Fruit fly (Drosophila melanogaster) whole organism, embryonic: ENCODE results near the gene w-cup.

Experiments used
- CG10366 ChIP-seq: fragments of 200-800 bp; sonication (Bioruptor generic); IDR thresholded peaks from 2 replicates; pipeline ENCODE4 v1.3.6; 2022; ENCODE audit warnings: missing biosample characterization, missing genetic modification characterization
- CG15514 ChIP-seq: fragments of 200-800 bp; sonication (Bioruptor generic); optimal IDR thresholded peaks from 3 replicates; lab custom pipeline; 2017; ENCODE audit warnings: missing biosample characterization, missing genetic modification characterization, mild to moderate bottlenecking, moderate library complexity, missing genetic modification reagents
- CG16815 ChIP-seq: fragments of 200-800 bp; sonication (Bioruptor generic); optimal IDR thresholded peaks from 3 replicates; lab custom pipeline; 2017; ENCODE audit warnings: missing biosample characterization, mild to moderate bottlenecking, missing genetic modification characterization
- CG2678 ChIP-seq: fragments of 200-800 bp; sonication (Bioruptor generic); optimal IDR thresholded peaks from 3 replicates; lab custom pipeline; 2019; ENCODE audit warnings: missing biosample characterization, mild to moderate bottlenecking, missing genetic modification characterization, moderate library complexity
- CG30431 ChIP-seq: fragments of 200-800 bp; sonication (Bioruptor generic); optimal IDR thresholded peaks from 2 replicates; lab custom pipeline; 2017; ENCODE audit warnings: missing biosample characterization, missing genetic modification characterization
- CG32532 ChIP-seq: fragments of 200-800 bp; sonication (Bioruptor generic); IDR thresholded peaks from 2 replicates; pipeline ENCODE4 v1.3.6; 2022; ENCODE audit warnings: missing biosample characterization, missing genetic modification characterization
- CG4730 ChIP-seq: fragments of 200-800 bp; sonication (Bioruptor generic); IDR thresholded peaks from 2 replicates; pipeline ENCODE4 v1.3.6; 2022; ENCODE audit warnings: missing biosample characterization, missing genetic modification characterization
- CG4854 ChIP-seq: fragments of 200-800 bp; sonication (Bioruptor generic); optimal IDR thresholded peaks from 2 replicates; lab custom pipeline; 2016; ENCODE audit warnings: missing biosample characterization, missing genetic modification characterization, inconsistent platforms
- CG7963 ChIP-seq: fragments of 200-800 bp; sonication (Bioruptor generic); IDR thresholded peaks from 3 replicates; pipeline ENCODE4 v1.3.6; 2022; ENCODE audit warnings: missing biosample characterization, missing genetic modification characterization; ENCODE audit not compliant: partially characterized antibody
- CG8478 ChIP-seq: fragments of >200 bp; optimal IDR thresholded peaks from 2 replicates; lab custom pipeline; 2018
- CTCF ChIP-seq: fragments of 200-800 bp; sonication (Bioruptor generic); optimal IDR thresholded peaks from 2 replicates; lab custom pipeline; 2017; ENCODE audit warnings: missing biosample characterization, mild to moderate bottlenecking, missing genetic modification characterization, moderate library complexity
- Camta ChIP-seq: fragments of 200-800 bp; sonication (Bioruptor generic); optimal IDR thresholded peaks from 2 replicates; lab custom pipeline; 2016; ENCODE audit warnings: missing biosample characterization, missing genetic modification characterization
- CkIIα-i1 ChIP-seq: fragments of 200-800 bp; sonication (Bioruptor generic); IDR thresholded peaks from 2 replicates; pipeline ENCODE4 v1.3.6; 2022; ENCODE audit warnings: missing biosample characterization, missing genetic modification characterization
- Elba2 ChIP-seq: fragments of 200-800 bp; sonication (Bioruptor generic); optimal IDR thresholded peaks from 3 replicates; lab custom pipeline; 2016; ENCODE audit warnings: missing biosample characterization, missing genetic modification characterization
- GATAe ChIP-seq: fragments of 200-800 bp; sonication (Bioruptor generic); conservative IDR thresholded peaks from 2 replicates; pipeline ENCODE4 v1.3.6; 2022; ENCODE audit warnings: missing biosample characterization, missing genetic modification characterization
- HLH54F ChIP-seq: fragments of 200-800 bp; sonication (Bioruptor generic); optimal IDR thresholded peaks from 3 replicates; lab custom pipeline; 2016; ENCODE audit warnings: missing biosample characterization, missing genetic modification characterization
- Hey ChIP-seq: fragments of 200-800 bp; sonication (Bioruptor generic); optimal IDR thresholded peaks from 3 replicates; lab custom pipeline; 2018; ENCODE audit warnings: missing biosample characterization, mild to moderate bottlenecking, missing genetic modification characterization
- Hr3 ChIP-seq: fragments of 200-800 bp; sonication (Bioruptor generic); optimal IDR thresholded peaks from 3 replicates; lab custom pipeline; 2016; ENCODE audit warnings: missing biosample characterization, missing genetic modification characterization
- Meics ChIP-seq: fragments of 200-800 bp; sonication (Bioruptor generic); optimal IDR thresholded peaks from 2 replicates; lab custom pipeline; 2017; ENCODE audit warnings: missing biosample characterization, mild to moderate bottlenecking, missing genetic modification characterization
- Neu2 ChIP-seq: fragments of 200-800 bp; sonication (Bioruptor generic); optimal IDR thresholded peaks from 3 replicates; lab custom pipeline; 2016; ENCODE audit warnings: missing biosample characterization, missing genetic modification characterization, borderline replicate concordance
- Poxn ChIP-seq: fragments of 200-800 bp; sonication (Bioruptor generic); IDR thresholded peaks from 2 replicates; pipeline ENCODE4 v1.3.6; 2022; ENCODE audit warnings: missing biosample characterization, missing genetic modification characterization
- Ravus ChIP-seq: fragments of 200-800 bp; sonication (Bioruptor generic); IDR thresholded peaks from 2 replicates; pipeline ENCODE4 v1.3.6; 2022; ENCODE audit warnings: missing biosample characterization, missing genetic modification characterization
- Rfx ChIP-seq: fragments of 200-800 bp; sonication (Bioruptor generic); IDR thresholded peaks from 2 replicates; pipeline ENCODE4 v1.3.6; 2022; ENCODE audit warnings: missing biosample characterization, missing genetic modification characterization
- Six4 ChIP-seq: fragments of 200-800 bp; sonication (Bioruptor generic); optimal IDR thresholded peaks from 2 replicates; lab custom pipeline; 2016; ENCODE audit warnings: missing biosample characterization, missing genetic modification characterization
- Usf ChIP-seq: fragments of 200-800 bp; sonication (Bioruptor generic); optimal IDR thresholded peaks from 2 replicates; lab custom pipeline; 2017; ENCODE audit warnings: missing genotype, missing biosample characterization, missing genetic modification characterization
- ash1 ChIP-seq: fragments of 200-800 bp; sonication (Bioruptor generic); optimal IDR thresholded peaks from 2 replicates; lab custom pipeline; 2018; ENCODE audit warnings: missing biosample characterization, mild to moderate bottlenecking, missing genetic modification characterization
- cwo ChIP-seq: fragments of 200-800 bp; sonication (Bioruptor generic); optimal IDR thresholded peaks from 3 replicates; lab custom pipeline; 2017; ENCODE audit warnings: missing biosample characterization, missing genetic modification characterization, mild to moderate bottlenecking, moderate library complexity, missing genetic modification reagents
- da ChIP-seq: fragments of 200-800 bp; sonication (Bioruptor generic); optimal IDR thresholded peaks from 2 replicates; lab custom pipeline; 2016; ENCODE audit warnings: missing biosample characterization, missing genetic modification characterization
- disco-r ChIP-seq: fragments of 200-800 bp; sonication (Bioruptor generic); optimal IDR thresholded peaks from 2 replicates; lab custom pipeline; 2016; ENCODE audit warnings: missing biosample characterization, missing genetic modification characterization
- dm ChIP-seq: fragments of 200-800 bp; sonication (Bioruptor generic); optimal IDR thresholded peaks from 3 replicates; lab custom pipeline; 2016; ENCODE audit warnings: missing biosample characterization, missing genetic modification characterization
- dmrt11E ChIP-seq: fragments of 200-800 bp; sonication (Bioruptor generic); optimal IDR thresholded peaks from 3 replicates; lab custom pipeline; 2018; ENCODE audit warnings: missing biosample characterization, mild to moderate bottlenecking, missing genetic modification characterization, moderate library complexity
- dpn ChIP-seq, 2 experiments: fragments of 200-800 bp; sonication (Bioruptor generic); optimal IDR thresholded peaks; 3 replicates each; lab custom pipeline; 2016; ENCODE audit warnings: missing biosample characterization in 2 of 2, missing genetic modification characterization in 2 of 2
- en ChIP-seq: fragments of 200-800 bp; sonication (Bioruptor generic); optimal IDR thresholded peaks from 2 replicates; lab custom pipeline; 2016; ENCODE audit warnings: missing biosample characterization, missing genetic modification characterization
- gcm ChIP-seq: fragments of 200-800 bp; sonication (Bioruptor generic); optimal IDR thresholded peaks from 2 replicates; lab custom pipeline; 2019; ENCODE audit warnings: missing biosample characterization, mild to moderate bottlenecking, missing genetic modification characterization, moderate library complexity
- gcm2 ChIP-seq: fragments of 200-800 bp; sonication (Bioruptor generic); optimal IDR thresholded peaks from 2 replicates; lab custom pipeline; 2016; ENCODE audit warnings: missing biosample characterization, missing genetic modification characterization
- gt ChIP-seq: fragments of 200-800 bp; sonication (Bioruptor generic); IDR thresholded peaks from 2 replicates; pipeline ENCODE4 v1.3.6; 2022; ENCODE audit warnings: missing biosample characterization, missing genetic modification characterization
- her ChIP-seq: fragments of 200-800 bp; sonication (Bioruptor generic); optimal IDR thresholded peaks from 2 replicates; lab custom pipeline; 2016; ENCODE audit warnings: missing biosample characterization, missing genetic modification characterization
- insv ChIP-seq, 2 experiments: fragments of 200-800 bp; sonication (Bioruptor generic); optimal IDR thresholded peaks; 3 replicates each; lab custom pipeline; 2016 to 2018; ENCODE audit warnings: missing biosample characterization in 2 of 2, missing genetic modification characterization in 2 of 2
- knrl ChIP-seq: fragments of 200-800 bp; sonication (Bioruptor generic); IDR thresholded peaks from 3 replicates; pipeline ENCODE4 v1.3.6; 2022; ENCODE audit warnings: missing biosample characterization, missing genetic modification characterization; ENCODE audit not compliant: partially characterized antibody
- luna ChIP-seq: fragments of 200-800 bp; sonication (Bioruptor generic); optimal IDR thresholded peaks from 2 replicates; lab custom pipeline; 2016; ENCODE audit warnings: missing biosample characterization, missing genetic modification characterization
- nerfin-1 ChIP-seq: fragments of 200-800 bp; sonication (Bioruptor generic); optimal IDR thresholded peaks from 3 replicates; lab custom pipeline; 2019; ENCODE audit warnings: missing biosample characterization, mild to moderate bottlenecking, missing genetic modification characterization, moderate library complexity
- nom ChIP-seq: fragments of 200-800 bp; sonication (Bioruptor generic); optimal IDR thresholded peaks from 2 replicates; lab custom pipeline; 2017; ENCODE audit warnings: missing biosample characterization, missing genetic modification characterization, mild to moderate bottlenecking, moderate library complexity, missing genetic modification reagents
- otp ChIP-seq: fragments of 200-800 bp; sonication (Bioruptor generic); IDR thresholded peaks from 3 replicates; pipeline ENCODE4, ENCODE4 v1.3.6; 2022; ENCODE audit warnings: missing biosample characterization, missing genetic modification characterization
- psq ChIP-seq: fragments of 200-800 bp; sonication (Bioruptor generic); optimal IDR thresholded peaks from 2 replicates; lab custom pipeline; 2017; ENCODE audit warnings: missing biosample characterization, missing genetic modification characterization
- ro ChIP-seq: fragments of 200-800 bp; sonication (Bioruptor generic); IDR thresholded peaks from 2 replicates; pipeline ENCODE4 v1.3.6; 2022; ENCODE audit warnings: missing biosample characterization, missing genetic modification characterization
- sc ChIP-seq, 3 experiments: fragments of >200 bp in 2 of 3; fragments of 200-800 bp in 1 of 3; sonication (Bioruptor generic) in 1 of 3; optimal IDR thresholded peaks; 2 replicates in 2 of 3; 3 replicates in 1 of 3; lab custom pipeline; 2017; ENCODE audit warnings: mild to moderate bottlenecking in 1 of 3, missing biosample characterization in 1 of 3, missing genetic modification characterization in 1 of 3, missing genetic modification reagents in 1 of 3
- sd ChIP-seq: fragments of 200-800 bp; sonication (Bioruptor generic); optimal IDR thresholded peaks from 3 replicates; lab custom pipeline; 2018; ENCODE audit warnings: missing biosample characterization, mild to moderate bottlenecking, missing genetic modification characterization, moderate library complexity
- sna ChIP-seq: fragments of 200-800 bp; sonication (Bioruptor generic); IDR thresholded peaks from 2 replicates; pipeline ENCODE4 v1.3.6; 2022; ENCODE audit warnings: missing biosample characterization, missing genetic modification characterization; ENCODE audit not compliant: partially characterized antibody
- ssp ChIP-seq: fragments of 200-800 bp; sonication (Bioruptor generic); IDR thresholded peaks from 2 replicates; pipeline ENCODE4 v1.3.6; 2022; ENCODE audit warnings: missing biosample characterization, missing genetic modification characterization
- tin ChIP-seq: fragments of 200-800 bp; sonication (Bioruptor generic); optimal IDR thresholded peaks from 3 replicates; lab custom pipeline; 2016; ENCODE audit warnings: missing biosample characterization, missing genetic modification characterization
- vfl ChIP-seq: fragments of 200-800 bp; sonication (Bioruptor generic); optimal IDR thresholded peaks from 2 replicates; lab custom pipeline; 2016; ENCODE audit warnings: missing biosample characterization, missing genetic modification characterization
- yki ChIP-seq: fragments of >200 bp; optimal IDR thresholded peaks from 3 replicates; lab custom pipeline; 2018

Gene w-cup

dm6 chr2L:10616767-10617166 lies 39.2 kb upstream of the w-cup start (continued):
- no peak for TF ChIP-seq sd
- peak; percentile 40 for TF ChIP-seq da
- peak; percentile 16 for TF ChIP-seq Ravus (GFP tag; lab: Robert Waterston, UW)
- no peak for TF ChIP-seq CG8478 (lab: Kevin White, UChicago)
- TF ChIP-seq CG30431 (GFP tag; lab: Kevin White, UChicago): peak; percentile 34
- TF ChIP-seq CG7963: no peak
- TF ChIP-seq Hey (tag; lab: Kevin White, UChicago): no peak
- peak; percentile 65 for TF ChIP-seq nom (GFP tag; lab: Kevin White, UChicago)
- no peak for TF ChIP-seq CG4854
- TF ChIP-seq ash1 (GFP tag; lab: Kevin White, UChicago): no peak
- no peak for TF ChIP-seq knrl (GFP tag; lab: Robert Waterston, UW)
- TF ChIP-seq her: peak; percentile 7
- TF ChIP-seq CG4730 (GFP tag; lab: Robert Waterston, UW): peak; percentile 77
- peak; percentile 34 for TF ChIP-seq cwo (GFP tag; lab: Kevin White, UChicago)
- peak; percentile 75; the same call in 1 of the 2 replicates for TF ChIP-seq Rfx (GFP tag; lab: Robert Waterston, UW)
- peak; percentile 45 for TF ChIP-seq CG16815 (GFP tag; lab: Kevin White, UChicago)
- no peak for TF ChIP-seq yki (lab: Kevin White, UChicago)
- TF ChIP-seq sc (optimal IDR thresholded peaks at IDR 0.05; lab: Kevin White, UChicago): no peak
- TF ChIP-seq sc (GFP tag; optimal IDR thresholded peaks at IDR 0.05; lab: Kevin White, UChicago): peak; percentile 61
- peak; percentile 49 for TF ChIP-seq ssp (GFP tag; lab: Robert Waterston, UW)
- peak; percentile 68 for TF ChIP-seq tin (GFP tag; lab: Kevin White, UChicago)
- peak; percentile 32 for TF ChIP-seq nerfin-1 (tag; lab: Kevin White, UChicago)
- no peak for TF ChIP-seq CTCF (GFP tag; lab: Kevin White, UChicago)
- no peak for TF ChIP-seq psq
- no peak for TF ChIP-seq gcm2
- peak; percentile 62 to 77 for TF ChIP-seq dpn (GFP tag; optimal IDR thresholded peaks at IDR 0.05; lab: Kevin White, UChicago)
- TF ChIP-seq insv (GFP tag; optimal IDR thresholded peaks at IDR 0.05; lab: Kevin White, UChicago): no peak
- TF ChIP-seq gt: 0 out of 2 replicates have a peak, but pooled peaks have one; percentile 19
- TF ChIP-seq gcm: peak; percentile 47
- peak; percentile 44 for TF ChIP-seq Hr3 (GFP tag; lab: Kevin White, UChicago)
- TF ChIP-seq ro (GFP tag; lab: Robert Waterston, UW): peak; percentile 50
- TF ChIP-seq Usf (GFP tag; lab: Kevin White, UChicago): peak; percentile 10
- peak; percentile 80 for TF ChIP-seq Camta (GFP tag; lab: Kevin White, UChicago)
- no peak for TF ChIP-seq Elba2 (GFP tag; lab: Kevin White, UChicago)
- peak; percentile 52 for TF ChIP-seq Meics (GFP tag; lab: Kevin White, UChicago)
- TF ChIP-seq Neu2 (GFP tag; lab: Kevin White, UChicago): no peak
- TF ChIP-seq Six4 (GFP tag; lab: Kevin White, UChicago): peak; percentile 57
- TF ChIP-seq vfl (GFP tag; lab: Kevin White, UChicago): no peak
- peak; percentile 83 for TF ChIP-seq CG10366 (GFP tag; lab: Robert Waterston, UW)
- TF ChIP-seq HLH54F (GFP tag; lab: Kevin White, UChicago): no peak
- TF ChIP-seq otp (GFP tag; lab: Robert Waterston, UW): 0 out of 3 replicates have a peak, but pooled peaks have one; percentile 63
- no peak for TF ChIP-seq sna (GFP tag; lab: Robert Waterston, UW)
- TF ChIP-seq en (GFP tag; lab: Kevin White, UChicago): peak; percentile 40
- TF ChIP-seq CG2678 (tag; lab: Kevin White, UChicago): peak; percentile 77
- TF ChIP-seq dmrt11E (tag; lab: Kevin White, UChicago): peak; percentile 74
- TF ChIP-seq dm (GFP tag; lab: Kevin White, UChicago): peak; percentile 22
- no peak for TF ChIP-seq Poxn (GFP tag; lab: Robert Waterston, UW)
- TF ChIP-seq CG15514 (GFP tag; lab: Kevin White, UChicago): peak; percentile 14
- peak; percentile 15 for TF ChIP-seq disco-r (GFP tag; lab: Kevin White, UChicago)
- no peak for TF ChIP-seq luna
- TF ChIP-seq CkIIα-i1 (GFP tag; lab: Robert Waterston, UW): no peak
- 0 out of 2 replicates have a peak, but pooled peaks have one; percentile 25 for TF ChIP-seq GATAe (GFP tag; lab: Robert Waterston, UW)
- TF ChIP-seq CG32532 (GFP tag; lab: Robert Waterston, UW): peak; percentile 53; the same call in 1 of the 2 replicates
